Worm (Caenorhabditis elegans): ENCODE measurements around the gene mmab-1.

ce11 chrIII:4879445-4879844, 42.5 kb downstream of the mmab-1 start, which contains the start of gene C35D10.1:
- no peak for TF ChIP-seq nhr-12 (tag; optimal IDR thresholded peaks at IDR 0.05)
- no peak for TF ChIP-seq unc-62 (GFP tag; optimal IDR thresholded peaks at IDR 0.05)
- TF ChIP-seq sptf-1 (tag; optimal IDR thresholded peaks at IDR 0.05) = no peak
- TF ChIP-seq ztf-11 (tag; optimal IDR thresholded peaks at IDR 0.05) = no peak
- no peak for TF ChIP-seq mep-1 (tag; optimal IDR thresholded peaks at IDR 0.05)
- no peak for TF ChIP-seq elt-3 (tag; optimal IDR thresholded peaks at IDR 0.05)
- no peak for TF ChIP-seq lsy-2 (tag; optimal IDR thresholded peaks at IDR 0.05)
